Worm (Caenorhabditis elegans): Measurements from ENCODE around the gene srp-8.

Gene srp-8

DNA sequence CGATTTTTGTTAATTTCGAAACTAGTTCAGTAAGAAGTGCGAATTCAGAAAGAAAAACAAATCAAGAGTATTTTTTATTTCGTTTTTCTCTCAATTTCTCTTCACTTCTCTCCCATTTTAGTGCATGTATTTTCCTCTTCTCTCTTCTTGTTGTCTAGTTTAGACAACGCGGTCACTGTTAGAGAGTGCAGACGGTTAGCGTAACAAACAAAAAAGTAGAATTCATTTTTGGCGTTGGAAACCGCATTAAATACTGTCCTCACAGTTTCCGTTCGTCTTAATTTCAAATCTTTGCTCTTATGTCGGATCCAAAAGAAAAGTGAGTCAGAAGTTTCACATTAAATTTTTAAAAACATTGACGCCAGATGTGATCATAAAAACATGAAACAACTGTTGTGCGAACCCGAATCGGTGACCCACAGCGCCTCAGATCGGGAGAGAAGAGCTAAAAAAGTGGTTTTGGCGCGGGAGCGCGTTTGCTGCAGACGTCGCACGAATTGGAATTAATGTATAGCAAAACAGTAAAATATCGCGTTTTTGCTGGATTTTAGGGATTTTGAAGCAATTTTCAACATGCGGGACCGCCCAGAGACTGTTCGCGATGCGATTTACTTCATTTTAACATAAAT, 4.5 kb upstream of the srp-8 start, which contains the start of gene srp-7:
Gene srp-7, plus strand, starts transcription at position 213 of the 629 bp plus-strand sequence.
- TF ChIP-seq scrt-1 (GFP tag; IDR thresholded peaks at IDR 0.05), result peak; percentile 36; the same call in 1 of the 2 replicates
- TF ChIP-seq F13C5.2 (tag; optimal IDR thresholded peaks at IDR 0.05), result no peak

DNA sequence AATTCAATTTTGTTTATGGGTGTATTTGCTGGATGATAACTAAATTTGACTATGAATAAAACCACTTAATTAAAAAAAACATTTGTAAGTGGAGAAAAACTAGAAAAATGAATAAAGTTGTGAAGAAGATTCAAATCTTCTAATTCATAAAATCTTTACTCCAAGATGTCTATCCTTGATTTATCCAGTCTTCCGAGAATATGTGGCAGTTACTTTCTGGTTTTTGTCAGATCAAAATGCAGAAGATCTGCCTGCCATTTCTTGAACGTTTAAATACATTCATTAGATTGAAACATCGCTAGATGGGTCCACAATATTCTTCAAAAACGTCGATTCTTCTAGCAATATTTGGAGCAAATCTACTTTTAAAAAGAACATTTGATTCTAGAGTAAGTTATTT, 2.3 kb downstream of the srp-8 start, which contains the start of gene F20D6.2:
Gene F20D6.2, plus strand, starts transcription at position 301 of the 400 bp plus-strand sequence.
- TF ChIP-seq tra-4 (tag; optimal IDR thresholded peaks at IDR 0.05), result no peak
- TF ChIP-seq pes-1 (GFP tag; IDR thresholded peaks at IDR 0.05), result no peak
- TF ChIP-seq F13C5.2 (tag; optimal IDR thresholded peaks at IDR 0.05), result no peak
- TF ChIP-seq ceh-13 (GFP tag; optimal IDR thresholded peaks at IDR 0.05), result no peak
- no peak for TF ChIP-seq aly-1 (tag; optimal IDR thresholded peaks at IDR 0.05)
- TF ChIP-seq scrt-1 (GFP tag; IDR thresholded peaks at IDR 0.05), result no peak
- no peak for TF ChIP-seq ceh-36 (tag; optimal IDR thresholded peaks at IDR 0.05)
- TF ChIP-seq tbx-11 (GFP tag; IDR thresholded peaks at IDR 0.05), result no peak
- TF ChIP-seq ama-1 (optimal IDR thresholded peaks at IDR 0.05), result no peak
- TF ChIP-seq tbx-37 (GFP tag; conservative IDR thresholded peaks at IDR 0.05), result no peak
- TF ChIP-seq hnd-1 (tag; optimal IDR thresholded peaks at IDR 0.05), result no peak

DNA sequence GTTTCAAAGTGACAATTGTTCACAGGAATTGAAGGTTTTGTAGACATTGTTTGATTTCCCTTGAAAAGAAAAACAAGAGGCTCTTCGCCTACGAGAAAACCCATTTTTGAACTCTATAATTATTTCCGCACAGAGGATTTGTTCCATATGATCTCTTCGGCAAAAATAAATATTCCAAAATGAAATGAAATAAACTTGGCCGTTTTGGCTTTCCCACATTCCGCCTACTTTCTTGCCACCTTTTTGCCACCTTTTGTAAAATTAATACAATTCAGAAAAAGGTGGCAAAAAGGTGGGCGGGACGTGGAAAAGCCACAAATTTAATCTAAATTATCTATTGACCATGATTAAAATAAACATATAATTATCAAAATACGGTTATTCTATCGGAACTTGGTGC, 4.9 kb downstream of the srp-8 start, which contains the start of gene F20D6.15:
Gene F20D6.15, minus strand, starts transcription at position 47 of the 400 bp plus-strand sequence.
- TF ChIP-seq hnd-1 (tag; optimal IDR thresholded peaks at IDR 0.05) (no peak), tbx-37 (GFP tag; conservative IDR thresholded peaks at IDR 0.05) (no peak), pes-1 (GFP tag; IDR thresholded peaks at IDR 0.05) (no peak), tra-4 (tag; optimal IDR thresholded peaks at IDR 0.05) (no peak), ama-1 (optimal IDR thresholded peaks at IDR 0.05) (no peak), hmbx-1 (tag; optimal IDR thresholded peaks at IDR 0.05) (no peak), flt-1 (GFP tag; IDR thresholded peaks at IDR 0.05) (no peak), ceh-36 (tag; optimal IDR thresholded peaks at IDR 0.05) (no peak), ets-7 (tag; optimal IDR thresholded peaks at IDR 0.05) (no peak), aly-1 (tag; optimal IDR thresholded peaks at IDR 0.05) (no peak)

DNA sequence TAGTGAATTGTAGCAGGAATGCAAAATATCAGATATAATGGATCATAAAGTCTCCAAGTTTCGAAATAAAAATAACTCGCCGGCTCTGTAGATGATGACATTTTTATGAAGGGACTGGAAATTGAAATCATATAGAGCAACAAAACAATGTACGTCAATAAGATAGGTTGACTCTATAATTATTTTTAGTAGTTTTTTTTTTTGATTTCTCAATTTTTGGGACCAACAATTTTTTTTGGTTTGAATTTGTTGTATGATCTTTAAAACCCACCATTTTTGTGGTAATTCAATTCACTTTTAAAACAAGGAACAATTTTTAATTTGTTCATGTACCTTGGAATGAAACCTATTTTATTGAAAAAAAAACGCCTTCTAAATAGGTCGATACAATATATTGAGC, 6.5 kb downstream of the srp-8 start, which contains the start of gene F20D6.12:
Gene F20D6.12, minus strand, starts transcription at position 101 of the 400 bp plus-strand sequence.
- TF ChIP-seq ceh-13 (GFP tag; optimal IDR thresholded peaks at IDR 0.05) (no peak), tbx-11 (GFP tag; IDR thresholded peaks at IDR 0.05) (no peak), sea-1 (GFP tag; conservative IDR thresholded peaks at IDR 0.05) (no peak), ceh-36 (tag; optimal IDR thresholded peaks at IDR 0.05) (no peak), hnd-1 (tag; optimal IDR thresholded peaks at IDR 0.05) (no peak), ama-1 (optimal IDR thresholded peaks at IDR 0.05) (no peak), hmg-4 (GFP tag; optimal IDR thresholded peaks at IDR 0.05) (no peak), pes-1 (GFP tag; IDR thresholded peaks at IDR 0.05) (no peak)

DNA sequence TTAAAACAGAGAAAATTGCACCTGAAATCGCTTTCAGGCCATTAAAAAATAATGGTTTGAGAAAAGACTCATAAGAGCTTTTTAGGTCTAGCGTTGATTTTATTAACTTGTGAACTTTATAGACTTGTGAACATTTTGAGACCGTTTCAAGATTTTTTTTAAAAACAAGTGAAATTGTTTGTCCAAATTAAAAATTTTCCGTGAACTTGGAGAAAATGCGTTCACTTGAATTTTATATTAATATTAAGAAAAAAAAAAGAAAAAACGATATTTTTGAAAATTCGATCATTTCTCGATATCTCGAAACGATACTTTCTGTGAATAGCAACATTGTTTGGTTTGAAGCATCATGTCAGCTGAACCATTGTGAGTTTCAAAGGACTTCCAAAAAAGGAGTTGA, 6.9 kb downstream of the srp-8 start, which contains the start of gene F20D6.1:
Gene F20D6.1, plus strand, starts transcription at position 301 of the 400 bp plus-strand sequence.
- no peak for TF ChIP-seq aly-1 (tag; optimal IDR thresholded peaks at IDR 0.05)
- TF ChIP-seq tra-4 (tag; optimal IDR thresholded peaks at IDR 0.05), result no peak
- TF ChIP-seq scrt-1 (GFP tag; IDR thresholded peaks at IDR 0.05), result no peak

DNA sequence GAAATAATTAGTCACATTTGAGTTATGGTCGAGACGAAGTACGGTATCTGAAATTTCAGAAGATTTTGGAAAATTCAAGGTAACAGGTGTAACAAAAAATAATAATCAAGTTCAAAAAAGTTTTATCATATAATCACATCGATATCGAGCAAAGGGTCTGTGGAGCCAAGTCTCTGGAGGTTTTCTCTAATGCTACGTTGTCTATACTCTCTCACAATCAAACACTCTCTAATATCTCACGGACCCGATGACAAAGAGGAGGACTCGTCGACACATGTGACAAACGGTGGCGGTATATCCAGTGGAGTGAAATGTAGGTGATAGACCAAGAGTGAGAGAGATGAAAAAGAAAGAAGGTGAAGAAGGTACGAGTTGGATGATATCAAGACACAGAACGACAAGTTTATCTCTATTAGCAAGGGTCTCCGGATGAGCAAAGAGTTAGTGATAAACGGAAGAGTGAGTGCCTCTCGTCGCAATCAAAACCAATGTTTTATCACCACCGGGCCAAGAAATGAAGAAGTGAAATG, 12.5 kb downstream of the srp-8 start, which contains the start of gene F20D6.10:
Gene F20D6.10, minus strand, starts transcription at position 51 of the 530 bp plus-strand sequence.
- TF ChIP-seq ets-7 (tag; optimal IDR thresholded peaks at IDR 0.05) (no peak), tbx-37 (GFP tag; conservative IDR thresholded peaks at IDR 0.05) (no peak), hmbx-1 (tag; optimal IDR thresholded peaks at IDR 0.05) (no peak), tbx-11 (GFP tag; IDR thresholded peaks at IDR 0.05) (no peak), ceh-36 (tag; optimal IDR thresholded peaks at IDR 0.05) (no peak), flt-1 (GFP tag; IDR thresholded peaks at IDR 0.05) (no peak), scrt-1 (GFP tag; IDR thresholded peaks at IDR 0.05) (no peak), tra-4 (tag; optimal IDR thresholded peaks at IDR 0.05) (no peak), sea-1 (GFP tag; conservative IDR thresholded peaks at IDR 0.05) (no peak), F13C5.2 (tag; optimal IDR thresholded peaks at IDR 0.05) (no peak), B0310.2 (tag; optimal IDR thresholded peaks at IDR 0.05) (no peak), ama-1 (optimal IDR thresholded peaks at IDR 0.05) (no peak)

DNA sequence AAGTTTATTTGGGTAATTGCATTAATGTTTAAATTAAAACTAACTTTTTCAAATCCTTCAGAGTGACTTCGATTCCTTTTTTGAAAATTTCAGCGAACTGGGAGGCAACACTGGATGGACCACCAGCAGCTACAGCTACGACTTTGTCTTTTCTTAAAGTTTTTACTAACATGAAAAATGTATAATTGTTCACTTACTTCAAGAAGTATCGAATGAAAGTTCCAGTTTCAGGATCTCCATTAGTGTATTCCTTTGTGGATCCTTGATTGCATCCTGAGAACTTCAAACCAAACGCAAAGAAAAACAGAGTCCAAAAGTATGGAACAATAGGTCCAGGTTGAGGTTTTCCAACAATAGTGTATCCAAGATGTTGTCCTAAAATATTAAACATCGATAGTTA, 13.5 kb downstream of the srp-8 start:
- no peak for TF ChIP-seq hnd-1 (tag; optimal IDR thresholded peaks at IDR 0.05)
- no peak for TF ChIP-seq flt-1 (GFP tag; IDR thresholded peaks at IDR 0.05)
- TF ChIP-seq scrt-1 (GFP tag; IDR thresholded peaks at IDR 0.05), result no peak
- no peak for TF ChIP-seq ama-1 (optimal IDR thresholded peaks at IDR 0.05)
- no peak for TF ChIP-seq ets-7 (tag; optimal IDR thresholded peaks at IDR 0.05)
- no peak for TF ChIP-seq tra-4 (tag; optimal IDR thresholded peaks at IDR 0.05)

DNA sequence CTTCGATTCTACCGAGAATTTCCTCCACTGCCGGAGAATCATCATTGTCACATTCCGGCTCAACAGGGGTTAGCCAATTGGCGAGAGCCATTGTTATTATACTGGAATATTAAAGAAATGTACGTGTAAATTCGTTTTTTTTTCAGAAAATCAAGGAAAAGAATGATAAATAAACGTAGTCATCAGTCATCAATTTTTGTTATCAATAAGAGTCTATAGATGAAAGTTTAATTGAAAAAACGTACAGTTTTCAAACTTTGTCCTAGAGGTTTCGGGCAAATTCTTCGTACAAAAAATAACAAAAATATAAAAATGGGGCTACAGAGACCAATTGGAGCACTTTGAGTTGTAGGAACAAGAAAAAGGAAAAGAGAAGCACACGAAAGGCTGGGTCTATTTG, 15.5 kb downstream of the srp-8 start, which contains the start of gene F20D6.11:
Gene F20D6.11, minus strand, starts transcription at position 101 of the 400 bp plus-strand sequence.
- no peak for TF ChIP-seq tbx-37 (GFP tag; conservative IDR thresholded peaks at IDR 0.05)
- no peak for TF ChIP-seq hmbx-1 (tag; optimal IDR thresholded peaks at IDR 0.05)
- TF ChIP-seq tra-4 (tag; optimal IDR thresholded peaks at IDR 0.05), result no peak
- no peak for TF ChIP-seq ceh-13 (GFP tag; optimal IDR thresholded peaks at IDR 0.05)
- TF ChIP-seq tbx-11 (GFP tag; IDR thresholded peaks at IDR 0.05), result no peak
- TF ChIP-seq aly-1 (tag; optimal IDR thresholded peaks at IDR 0.05), result no peak
- no peak for TF ChIP-seq F13C5.2 (tag; optimal IDR thresholded peaks at IDR 0.05)
- TF ChIP-seq B0310.2 (tag; optimal IDR thresholded peaks at IDR 0.05), result no peak
- TF ChIP-seq hnd-1 (tag; optimal IDR thresholded peaks at IDR 0.05), result no peak
- no peak for TF ChIP-seq flt-1 (GFP tag; IDR thresholded peaks at IDR 0.05)
- TF ChIP-seq ama-1 (optimal IDR thresholded peaks at IDR 0.05), result no peak
- TF ChIP-seq ceh-36 (tag; optimal IDR thresholded peaks at IDR 0.05), result no peak
- no peak for TF ChIP-seq pes-1 (GFP tag; IDR thresholded peaks at IDR 0.05)
- no peak for TF ChIP-seq scrt-1 (GFP tag; IDR thresholded peaks at IDR 0.05)
- no peak for TF ChIP-seq ets-7 (tag; optimal IDR thresholded peaks at IDR 0.05)
- TF ChIP-seq sea-1 (GFP tag; conservative IDR thresholded peaks at IDR 0.05), result no peak
- no peak for TF ChIP-seq hmg-4 (GFP tag; optimal IDR thresholded peaks at IDR 0.05)

Data from whole organism, early embryonic.